Worm (Caenorhabditis elegans): ENCODE results near the gene srsx-34.

srsx-34 gene

ce11 chrV:9078815-9079525 lies 43.2 kb downstream of the srsx-34 start (continued):
- TF ChIP-seq dmd-4 (tag; optimal IDR thresholded peaks at IDR 0.05) (no peak), mdl-1 (tag; optimal IDR thresholded peaks at IDR 0.05) (peak in 1 of 2 experiments; percentile 10), ZK546.5 (tag; optimal IDR thresholded peaks at IDR 0.05) (no peak), lin-39 (tag; optimal IDR thresholded peaks at IDR 0.05) (no peak), nhr-6 (tag; optimal IDR thresholded peaks at IDR 0.05) (no peak), sma-9 (GFP tag; optimal IDR thresholded peaks at IDR 0.05) (peak; percentile 48), sma-9 (tag; optimal IDR thresholded peaks at IDR 0.05) (no peak), Y55F3AM.14 (GFP tag; optimal IDR thresholded peaks at IDR 0.05) (no peak), aly-2 (tag; optimal IDR thresholded peaks at IDR 0.05) (no peak), alr-1 (tag; optimal IDR thresholded peaks at IDR 0.05) (no peak), lin-11 (tag; optimal IDR thresholded peaks at IDR 0.05) (no peak)

ce11 chrV:9079965-9080432 lies 44.2 kb downstream of the srsx-34 start:
- TF ChIP-seq ztf-4 (tag; optimal IDR thresholded peaks at IDR 0.05) (no peak), gmeb-1 (tag; optimal IDR thresholded peaks at IDR 0.05) (peak; percentile 39), zag-1 (tag; optimal IDR thresholded peaks at IDR 0.05) (no peak), F13H6.1 (tag; optimal IDR thresholded peaks at IDR 0.05) (peak; percentile 79), nhr-129 (tag; optimal IDR thresholded peaks at IDR 0.05) (peak; percentile 53), blmp-1 (tag; optimal IDR thresholded peaks at IDR 0.05; ENCODE audit: insufficient read depth) (no peak), lin-13 (GFP tag; optimal IDR thresholded peaks at IDR 0.05) (no peak), peb-1 (tag; optimal IDR thresholded peaks at IDR 0.05) (no peak), nhr-77 (tag; optimal IDR thresholded peaks at IDR 0.05) (no peak), crh-2 (tag; optimal IDR thresholded peaks at IDR 0.05) (peak; percentile 51), elt-3 (tag; optimal IDR thresholded peaks at IDR 0.05) (no peak), Y55F3AM.14 (GFP tag; optimal IDR thresholded peaks at IDR 0.05) (no peak), sem-4 (tag; optimal IDR thresholded peaks at IDR 0.05) (no peak), mab-5 (tag; optimal IDR thresholded peaks at IDR 0.05) (no peak), lin-39 (tag; optimal IDR thresholded peaks at IDR 0.05) (no peak), ZK546.5 (tag; optimal IDR thresholded peaks at IDR 0.05) (no peak), ztf-11 (tag; optimal IDR thresholded peaks at IDR 0.05) (no peak), sma-9 (GFP tag; optimal IDR thresholded peaks at IDR 0.05) (peak; percentile 88), sma-9 (tag; optimal IDR thresholded peaks at IDR 0.05) (no peak), elt-1 (tag; optimal IDR thresholded peaks at IDR 0.05) (no peak), egl-27 (tag; optimal IDR thresholded peaks at IDR 0.05) (no peak), lin-11 (tag; optimal IDR thresholded peaks at IDR 0.05) (no peak), sma-3 (GFP tag; optimal IDR thresholded peaks at IDR 0.05) (no peak), R02D3.7 (tag; optimal IDR thresholded peaks at IDR 0.05) (no peak), ceh-82 (tag; optimal IDR thresholded peaks at IDR 0.05) (no peak), snpc-4 (tag; optimal IDR thresholded peaks at IDR 0.05) (no peak), fos-1 (tag; optimal IDR thresholded peaks at IDR 0.05) (peak; percentile 72), nhr-11 (tag; optimal IDR thresholded peaks at IDR 0.05) (no peak), nhr-21 (tag; optimal IDR thresholded peaks at IDR 0.05) (no peak), mdl-1 (tag; optimal IDR thresholded peaks at IDR 0.05) (peak in 1 of 2 experiments; percentile 51), C34F6.9 (tag; optimal IDR thresholded peaks at IDR 0.05) (no peak), nhr-25 (tag; optimal IDR thresholded peaks at IDR 0.05) (no peak), alr-1 (tag; optimal IDR thresholded peaks at IDR 0.05) (no peak)

ce11 chrV:9081410-9081809 lies 45.6 kb downstream of the srsx-34 start:
- no peak for TF ChIP-seq nhr-12 (tag; optimal IDR thresholded peaks at IDR 0.05)
- no peak for TF ChIP-seq nhr-10 (tag; optimal IDR thresholded peaks at IDR 0.05)
- TF ChIP-seq fos-1 (tag; optimal IDR thresholded peaks at IDR 0.05), result peak; percentile 61
- TF ChIP-seq sma-3 (GFP tag; optimal IDR thresholded peaks at IDR 0.05), result no peak
- TF ChIP-seq ZK546.5 (tag; optimal IDR thresholded peaks at IDR 0.05), result no peak
- no peak for TF ChIP-seq lsy-2 (tag; optimal IDR thresholded peaks at IDR 0.05)
- peak; percentile 21 for TF ChIP-seq crh-2 (tag; optimal IDR thresholded peaks at IDR 0.05)
- no peak for TF ChIP-seq lin-13 (GFP tag; optimal IDR thresholded peaks at IDR 0.05)
- TF ChIP-seq mdl-1 (tag; optimal IDR thresholded peaks at IDR 0.05), result no peak
- peak; percentile 22 for TF ChIP-seq F13H6.1 (tag; optimal IDR thresholded peaks at IDR 0.05)
- no peak for TF ChIP-seq lin-11 (tag; optimal IDR thresholded peaks at IDR 0.05)
- no peak for TF ChIP-seq blmp-1 (tag; optimal IDR thresholded peaks at IDR 0.05; ENCODE audit: insufficient read depth)
- TF ChIP-seq elt-3 (tag; optimal IDR thresholded peaks at IDR 0.05), result no peak
- TF ChIP-seq R02D3.7 (tag; optimal IDR thresholded peaks at IDR 0.05), result no peak
- TF ChIP-seq unc-62 (GFP tag; optimal IDR thresholded peaks at IDR 0.05), result no peak
- TF ChIP-seq lin-39 (tag; optimal IDR thresholded peaks at IDR 0.05), result no peak
- no peak for TF ChIP-seq egl-27 (tag; optimal IDR thresholded peaks at IDR 0.05)
- TF ChIP-seq peb-1 (tag; optimal IDR thresholded peaks at IDR 0.05), result no peak
- TF ChIP-seq unc-39 (tag; optimal IDR thresholded peaks at IDR 0.05), result no peak
- TF ChIP-seq C34F6.9 (tag; optimal IDR thresholded peaks at IDR 0.05), result no peak
- no peak for TF ChIP-seq unc-55 (GFP tag; optimal IDR thresholded peaks at IDR 0.05)
- TF ChIP-seq ztf-4 (tag; optimal IDR thresholded peaks at IDR 0.05), result no peak
- no peak for TF ChIP-seq sem-4 (tag; optimal IDR thresholded peaks at IDR 0.05)
- no peak for TF ChIP-seq alr-1 (tag; optimal IDR thresholded peaks at IDR 0.05)
- TF ChIP-seq aly-2 (tag; optimal IDR thresholded peaks at IDR 0.05), result no peak
- TF ChIP-seq snpc-4 (tag; optimal IDR thresholded peaks at IDR 0.05), result no peak
